Worm (Caenorhabditis elegans): ENCODE results near the gene rnh-2.

DNA sequence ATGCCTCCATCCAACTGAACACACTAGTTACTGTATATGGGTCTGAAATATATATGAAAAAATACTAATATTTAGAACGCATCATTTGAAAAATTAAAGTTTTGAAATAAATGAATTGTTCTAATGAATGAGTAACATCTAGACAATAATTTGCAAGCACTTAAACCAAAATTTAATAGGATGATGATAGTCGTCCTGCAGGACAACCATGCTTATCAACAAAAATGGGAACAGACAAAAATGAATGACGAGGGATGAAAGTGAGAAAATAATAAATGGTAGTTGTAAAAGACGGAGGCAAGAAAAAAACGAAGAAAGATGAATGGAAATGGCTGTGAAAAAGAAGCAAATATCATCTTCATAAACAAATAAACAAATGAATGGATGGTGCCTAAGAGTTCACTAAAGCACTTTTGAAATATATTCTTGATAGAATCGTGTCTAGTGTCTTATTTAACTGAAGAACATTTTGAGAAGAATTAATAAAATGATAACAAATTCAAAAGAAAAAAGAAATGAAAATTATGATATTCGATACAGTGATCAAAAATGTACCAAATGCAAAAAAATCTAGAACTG lies 14.3 kb downstream of the rnh-2 start, which contains the start of gene gldi-7:
- TF ChIP-seq lin-13 (GFP tag; optimal IDR thresholded peaks at IDR 0.05) (no peak), skn-1 (tag; optimal IDR thresholded peaks at IDR 0.05) (no peak), nhr-102 (tag; optimal IDR thresholded peaks at IDR 0.05) (no peak), zip-11 (GFP tag; IDR thresholded peaks at IDR 0.05) (no peak), Y48G9A.11 (GFP tag; IDR thresholded peaks at IDR 0.05) (no peak), ZK546.5 (tag; optimal IDR thresholded peaks at IDR 0.05) (no peak), lin-39 (tag; optimal IDR thresholded peaks at IDR 0.05) (no peak), ztf-7 (tag; optimal IDR thresholded peaks at IDR 0.05) (no peak), unc-62 (GFP tag; optimal IDR thresholded peaks at IDR 0.05 in 1 of 2) (no peak), unc-62 (tag; optimal IDR thresholded peaks at IDR 0.05) (no peak)
